Fruit fly (Drosophila melanogaster) whole organism, embryonic: Measurements from ENCODE around the gene ZnT63C.
A peak's percentile ranks its signal among the peaks of the same experiment; 100 is the strongest.

Experiments
- ATbp ChIP-seq: fragments of 200-800 bp; sonication (Bioruptor generic); optimal IDR thresholded peaks from 2 replicates; lab custom pipeline; 2017; ENCODE audit warnings: missing biosample characterization, mild to moderate bottlenecking, missing genetic modification characterization, missing genetic modification reagents
- Atf-2 ChIP-seq: fragments of 200-800 bp; sonication (Bioruptor generic); optimal IDR thresholded peaks from 2 replicates; lab custom pipeline; 2016; ENCODE audit warnings: missing biosample characterization, missing genetic modification characterization
- CG10274 ChIP-seq: fragments of 200-800 bp; sonication (Bioruptor generic); optimal IDR thresholded peaks from 3 replicates; lab custom pipeline; 2017; ENCODE audit warnings: missing biosample characterization, mild to moderate bottlenecking, missing genetic modification characterization
- CG10321 ChIP-seq: fragments of 200-800 bp; sonication (Bioruptor generic); IDR thresholded peaks from 2 replicates; pipeline ENCODE4 v1.3.6; 2022; ENCODE audit warnings: missing biosample characterization, missing genetic modification characterization
- CG10979 ChIP-seq: fragments of 200-800 bp; sonication (Bioruptor generic); optimal IDR thresholded peaks from 2 replicates; lab custom pipeline; 2018; ENCODE audit warnings: missing biosample characterization, mild to moderate bottlenecking, missing genetic modification characterization, moderate library complexity
- CG11695 ChIP-seq: fragments of 200-800 bp; sonication (Bioruptor generic); IDR thresholded peaks from 3 replicates; pipeline ENCODE4 v1.3.6; 2022; ENCODE audit warnings: missing biosample characterization, missing genetic modification characterization
- CG12744 ChIP-seq: fragments of 200-800 bp; sonication (Bioruptor generic); optimal IDR thresholded peaks from 2 replicates; lab custom pipeline; 2016; ENCODE audit warnings: missing biosample characterization, missing genetic modification characterization
- CG14667 ChIP-seq: fragments of 200-800 bp; sonication (Bioruptor generic); IDR thresholded peaks from 2 replicates; pipeline ENCODE4 v1.3.6; 2022; ENCODE audit warnings: missing biosample characterization, missing genetic modification characterization
- CG14710 ChIP-seq: fragments of 200-800 bp; sonication (Bioruptor generic); optimal IDR thresholded peaks from 3 replicates; lab custom pipeline; 2019; ENCODE audit warnings: missing biosample characterization, mild to moderate bottlenecking, missing genetic modification characterization, moderate library complexity
- CG15269 ChIP-seq: fragments of 200-800 bp; sonication (Bioruptor generic); optimal IDR thresholded peaks from 2 replicates; lab custom pipeline; 2018; ENCODE audit warnings: missing biosample characterization, mild to moderate bottlenecking, missing genetic modification characterization, moderate library complexity
- CG2678 ChIP-seq: fragments of 200-800 bp; sonication (Bioruptor generic); optimal IDR thresholded peaks from 3 replicates; lab custom pipeline; 2019; ENCODE audit warnings: missing biosample characterization, mild to moderate bottlenecking, missing genetic modification characterization, moderate library complexity
- CG31388 ChIP-seq: fragments of 200-800 bp; sonication (Bioruptor generic); optimal IDR thresholded peaks from 2 replicates; lab custom pipeline; 2016; ENCODE audit warnings: missing biosample characterization, missing genetic modification characterization
- CG4820 ChIP-seq: fragments of 200-800 bp; sonication (Bioruptor generic); optimal IDR thresholded peaks from 3 replicates; lab custom pipeline; 2016; ENCODE audit warnings: missing biosample characterization, missing genetic modification characterization
- CG6175 ChIP-seq: fragments of 200-800 bp; sonication (Bioruptor generic); IDR thresholded peaks from 3 replicates; pipeline ENCODE4 v1.3.6; 2022; ENCODE audit warnings: missing biosample characterization, missing genetic modification characterization
- CG6813 ChIP-seq: fragments of 200-800 bp; sonication (Bioruptor generic); optimal IDR thresholded peaks from 2 replicates; lab custom pipeline; 2017; ENCODE audit warnings: missing biosample characterization, missing genetic modification characterization, mild to moderate bottlenecking, moderate library complexity, missing genetic modification reagents
- CG7963 ChIP-seq: fragments of 200-800 bp; sonication (Bioruptor generic); IDR thresholded peaks from 3 replicates; pipeline ENCODE4 v1.3.6; 2022; ENCODE audit warnings: missing biosample characterization, missing genetic modification characterization; ENCODE audit not compliant: partially characterized antibody
- CrebB ChIP-seq: fragments of 200-800 bp; sonication (Bioruptor generic); optimal IDR thresholded peaks from 3 replicates; lab custom pipeline; 2018; ENCODE audit warnings: missing biosample characterization, mild to moderate bottlenecking, missing genetic modification characterization
- Deaf1 ChIP-seq: fragments of 200-800 bp; optimal IDR thresholded peaks from 3 replicates; lab custom pipeline; 2019; ENCODE audit warnings: missing biosample characterization, mild to moderate bottlenecking, missing genetic modification characterization, moderate library complexity
- Dek ChIP-seq: fragments of 200-800 bp; sonication (Bioruptor generic); optimal IDR thresholded peaks from 3 replicates; lab custom pipeline; 2019; ENCODE audit warnings: missing biosample characterization, mild to moderate bottlenecking, missing genetic modification characterization, moderate library complexity
- ERR ChIP-seq: fragments of 200-800 bp; sonication (Bioruptor generic); optimal IDR thresholded peaks from 2 replicates; lab custom pipeline; 2016; ENCODE audit warnings: missing biosample characterization, missing genetic modification characterization
- HLHmδ ChIP-seq: fragments of 200-800 bp; sonication (Bioruptor generic); optimal IDR thresholded peaks from 2 replicates; lab custom pipeline; 2018; ENCODE audit warnings: missing biosample characterization, mild to moderate bottlenecking, missing genetic modification characterization, moderate library complexity
- HmgZ ChIP-seq: fragments of 200-800 bp; sonication (Bioruptor generic); optimal IDR thresholded peaks from 2 replicates; lab custom pipeline; 2018; ENCODE audit warnings: missing biosample characterization, mild to moderate bottlenecking, missing genetic modification characterization
- Med ChIP-seq: fragments of 200-800 bp; sonication (Bioruptor generic); peaks from one replicate; lab custom pipeline; 2016; ENCODE audit warnings: missing biosample characterization, missing genetic modification characterization, mild to moderate bottlenecking, inconsistent platforms, moderate library complexity
- Ravus ChIP-seq: fragments of 200-800 bp; sonication (Bioruptor generic); IDR thresholded peaks from 2 replicates; pipeline ENCODE4 v1.3.6; 2022; ENCODE audit warnings: missing biosample characterization, missing genetic modification characterization
- Side ChIP-seq: fragments of 200-800 bp; sonication (Bioruptor generic); optimal IDR thresholded peaks from 2 replicates; lab custom pipeline; 2016; ENCODE audit warnings: missing biosample characterization, missing genetic modification characterization
- Stat92E ChIP-seq, 3 experiments: fragments of >200 bp in 2 of 3; fragments of 200-800 bp in 1 of 3; sonication (Bioruptor generic) in 1 of 3; optimal IDR thresholded peaks; 2 replicates each; lab custom pipeline; 2017 to 2019; ENCODE audit warnings: missing biosample characterization in 3 of 3, missing genetic modification characterization in 3 of 3, mild to moderate bottlenecking in 1 of 3, moderate library complexity in 1 of 3
- TFAM ChIP-seq: fragments of 200-800 bp; sonication (Bioruptor generic); optimal IDR thresholded peaks from 2 replicates; lab custom pipeline; 2017; ENCODE audit warnings: missing biosample characterization, missing genetic modification characterization, inconsistent platforms
- ac ChIP-seq: fragments of 200-800 bp; sonication (Bioruptor generic); optimal IDR thresholded peaks from 3 replicates; lab custom pipeline; 2017; ENCODE audit warnings: missing biosample characterization, mild to moderate bottlenecking, missing genetic modification characterization
- ato ChIP-seq: fragments of 200-800 bp; sonication (Bioruptor generic); IDR thresholded peaks from 2 replicates; pipeline ENCODE4 v1.3.6; 2022; ENCODE audit warnings: missing biosample characterization, missing genetic modification characterization; ENCODE audit not compliant: partially characterized antibody
- br ChIP-seq: fragments of >200 bp; optimal IDR thresholded peaks from 2 replicates; lab custom pipeline; 2017
- corto ChIP-seq: fragments of 200-800 bp; sonication (Bioruptor generic); optimal IDR thresholded peaks from 2 replicates; lab custom pipeline; 2016; ENCODE audit warnings: missing biosample characterization, mild to moderate bottlenecking, missing genetic modification characterization, moderate library complexity
- disco-r ChIP-seq: fragments of 200-800 bp; sonication (Bioruptor generic); optimal IDR thresholded peaks from 2 replicates; lab custom pipeline; 2016; ENCODE audit warnings: missing biosample characterization, missing genetic modification characterization
- eve ChIP-seq, 2 experiments: fragments of >200 bp; optimal IDR thresholded peaks; 2 replicates each; lab custom pipeline; 2017; ENCODE audit warnings: missing biosample characterization in 2 of 2, missing genetic modification characterization in 2 of 2
- gcm ChIP-seq: fragments of 200-800 bp; sonication (Bioruptor generic); optimal IDR thresholded peaks from 2 replicates; lab custom pipeline; 2019; ENCODE audit warnings: missing biosample characterization, mild to moderate bottlenecking, missing genetic modification characterization, moderate library complexity
- grau ChIP-seq: fragments of 200-800 bp; optimal IDR thresholded peaks from 3 replicates; lab custom pipeline; 2019; ENCODE audit warnings: missing biosample characterization, mild to moderate bottlenecking, missing genetic modification characterization, moderate library complexity
- inv ChIP-seq: fragments of 200-800 bp; sonication (Bioruptor generic); IDR thresholded peaks from 2 replicates; pipeline ENCODE4 v1.3.6; 2022; ENCODE audit warnings: missing biosample characterization, missing genetic modification characterization; ENCODE audit not compliant: partially characterized antibody
- jing ChIP-seq: fragments of 200-800 bp; sonication (Bioruptor generic); optimal IDR thresholded peaks from 2 replicates; lab custom pipeline; 2018; ENCODE audit warnings: missing biosample characterization, mild to moderate bottlenecking, missing genetic modification characterization
- lmd ChIP-seq: fragments of 200-800 bp; sonication (Bioruptor generic); IDR thresholded peaks from 2 replicates; pipeline ENCODE4 v1.3.6; 2022; ENCODE audit warnings: missing biosample characterization, missing genetic modification characterization
- nmo ChIP-seq: fragments of 200-800 bp; sonication (Bioruptor generic); optimal IDR thresholded peaks from 2 replicates; lab custom pipeline; 2018; ENCODE audit warnings: missing biosample characterization, mild to moderate bottlenecking, missing genetic modification characterization, moderate library complexity
- onecut ChIP-seq: fragments of 200-800 bp; sonication (Bioruptor generic); IDR thresholded peaks from 2 replicates; pipeline ENCODE4 v1.3.6; 2022; ENCODE audit warnings: missing biosample characterization, missing genetic modification characterization
- otp ChIP-seq: fragments of 200-800 bp; sonication (Bioruptor generic); IDR thresholded peaks from 3 replicates; pipeline ENCODE4, ENCODE4 v1.3.6; 2022; ENCODE audit warnings: missing biosample characterization, missing genetic modification characterization
- peb ChIP-seq: fragments of 200-800 bp; sonication (Bioruptor generic); IDR thresholded peaks from 2 replicates; pipeline ENCODE4 v1.3.6; 2022; ENCODE audit warnings: missing biosample characterization, missing genetic modification characterization
- pfk ChIP-seq: fragments of 200-800 bp; sonication (Bioruptor generic); optimal IDR thresholded peaks from 2 replicates; lab custom pipeline; 2018; ENCODE audit warnings: missing biosample characterization, mild to moderate bottlenecking, missing genetic modification characterization, moderate library complexity
- phol ChIP-seq: fragments of 200-800 bp; sonication (Bioruptor generic); optimal IDR thresholded peaks from 3 replicates; lab custom pipeline; 2018; ENCODE audit warnings: missing biosample characterization, mild to moderate bottlenecking, missing genetic modification characterization, moderate library complexity
- ro ChIP-seq: fragments of 200-800 bp; sonication (Bioruptor generic); IDR thresholded peaks from 2 replicates; pipeline ENCODE4 v1.3.6; 2022; ENCODE audit warnings: missing biosample characterization, missing genetic modification characterization
- shn ChIP-seq: fragments of 200-800 bp; sonication (Bioruptor generic); optimal IDR thresholded peaks from 3 replicates; lab custom pipeline; 2016; ENCODE audit warnings: missing biosample characterization, missing genetic modification characterization
- sr ChIP-seq: fragments of 200-800 bp; sonication (Bioruptor generic); IDR thresholded peaks from 3 replicates; pipeline ENCODE4 v1.3.6; 2022; ENCODE audit warnings: missing biosample characterization, missing genetic modification characterization
- tna ChIP-seq: fragments of 200-800 bp; sonication (Bioruptor generic); IDR thresholded peaks from 2 replicates; pipeline ENCODE4 v1.3.6; 2022; ENCODE audit warnings: missing biosample characterization, missing genetic modification characterization; ENCODE audit not compliant: partially characterized antibody
- usp ChIP-seq: fragments of >200 bp; optimal IDR thresholded peaks from 2 replicates; lab custom pipeline; 2017; ENCODE audit warnings: missing biosample characterization, missing genetic modification characterization
- zen2 ChIP-seq: fragments of 200-800 bp; sonication (Bioruptor generic); IDR thresholded peaks from 3 replicates; pipeline ENCODE4 v1.3.6; 2022; ENCODE audit warnings: missing biosample characterization, missing genetic modification characterization; ENCODE audit not compliant: partially characterized antibody

The ZnT63C gene

DNA sequence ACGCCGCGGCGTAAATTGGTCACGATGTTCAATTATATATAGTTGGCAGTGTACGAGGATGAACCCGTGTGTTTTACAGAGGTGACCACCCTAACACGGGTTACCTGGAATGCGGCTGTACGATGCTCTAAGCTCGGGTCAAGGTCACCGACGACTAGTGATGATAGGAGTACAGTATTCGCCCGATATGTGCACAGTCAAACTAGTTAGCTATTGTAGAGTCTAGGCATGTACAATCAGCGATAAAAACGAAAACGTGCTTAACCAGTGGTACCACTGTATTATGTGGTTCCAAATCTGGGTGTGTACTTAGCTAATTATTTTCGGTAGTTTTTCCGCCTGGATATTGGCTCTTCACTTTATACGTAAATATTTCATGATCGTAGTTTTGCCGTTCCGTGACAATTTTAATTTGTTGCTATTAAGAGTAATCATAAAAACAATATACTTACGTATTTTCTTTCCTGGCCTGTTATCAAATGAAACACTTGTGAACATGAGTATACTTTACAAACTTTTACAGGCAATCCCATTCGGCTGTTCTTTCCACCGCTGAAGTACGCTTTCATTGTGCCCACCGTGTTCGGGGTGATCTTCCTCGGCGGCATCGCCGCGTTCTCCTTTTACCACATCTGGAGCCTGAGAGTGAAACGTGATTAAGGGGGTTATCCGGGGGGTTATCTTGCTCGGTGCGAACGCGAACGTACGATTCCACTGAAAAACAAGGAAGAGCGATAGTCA, 16.7 kb downstream of the ZnT63C start (continued):
- TF ChIP-seq Stat92E (GFP tag; optimal IDR thresholded peaks at IDR 0.05; lab: Kevin White, UChicago) = no peak
- peak; percentile 36 for TF ChIP-seq CG2678 (tag; lab: Kevin White, UChicago)
- TF ChIP-seq CG14667 = no peak
- no peak for TF ChIP-seq CG11695 (GFP tag; lab: Robert Waterston, UW)
- peak; percentile 19; the same call in 1 of the 2 replicates for TF ChIP-seq lmd (GFP tag; lab: Robert Waterston, UW)
- peak; percentile 95 for TF ChIP-seq grau (tag; lab: Kevin White, UChicago)
- TF ChIP-seq Deaf1 = no peak
- peak; percentile 6 for TF ChIP-seq CG10979 (tag; lab: Kevin White, UChicago)
- TF ChIP-seq CG14710 = no peak
- TF ChIP-seq pfk (GFP tag; lab: Kevin White, UChicago) = no peak
- TF ChIP-seq CG15269 = peak; percentile 52
- no peak for TF ChIP-seq ro (GFP tag; lab: Robert Waterston, UW)
- TF ChIP-seq otp (GFP tag; lab: Robert Waterston, UW) = no peak
- TF ChIP-seq CG10274 (GFP tag; lab: Kevin White, UChicago) = no peak
- TF ChIP-seq phol = no peak
- TF ChIP-seq Med (GFP tag; lab: Kevin White, UChicago) = peak; percentile 76
- no peak for TF ChIP-seq HmgZ
- no peak for TF ChIP-seq CG10321 (GFP tag; lab: Robert Waterston, UW)
- no peak for TF ChIP-seq sr (GFP tag; lab: Robert Waterston, UW)
- TF ChIP-seq disco-r (GFP tag; lab: Kevin White, UChicago) = no peak
- no peak for TF ChIP-seq ATbp (GFP tag; lab: Kevin White, UChicago)
- no peak for TF ChIP-seq TFAM (GFP tag; lab: Kevin White, UChicago)
- TF ChIP-seq eve (GFP tag; optimal IDR thresholded peaks at IDR 0.05; lab: Kevin White, UChicago) = no peak
- no peak for TF ChIP-seq inv (GFP tag; lab: Robert Waterston, UW)
- TF ChIP-seq peb = no peak
- TF ChIP-seq tna (GFP tag; lab: Robert Waterston, UW) = no peak
- TF ChIP-seq CG6175 (GFP tag; lab: Robert Waterston, UW) = no peak
- TF ChIP-seq zen2 (GFP tag; lab: Robert Waterston, UW) = no peak
- TF ChIP-seq jing (GFP tag; lab: Kevin White, UChicago) = no peak
- TF ChIP-seq nmo = no peak
- TF ChIP-seq Ravus (GFP tag; lab: Robert Waterston, UW) = no peak
- TF ChIP-seq Atf-2 (GFP tag; lab: Kevin White, UChicago) = no peak
- no peak for TF ChIP-seq ac
- TF ChIP-seq CG7963 (GFP tag; lab: Robert Waterston, UW) = no peak
- peak; percentile 7 for TF ChIP-seq Side (GFP tag; lab: Kevin White, UChicago)
- no peak for TF ChIP-seq shn (GFP tag; lab: Kevin White, UChicago)
- no peak for TF ChIP-seq usp
- no peak for TF ChIP-seq ato (GFP tag; lab: Robert Waterston, UW)
- TF ChIP-seq CG12744 (GFP tag; lab: Kevin White, UChicago) = no peak
- no peak for TF ChIP-seq CG6813
- peak; percentile 15; the same call in 1 of the 2 replicates for TF ChIP-seq onecut (GFP tag; lab: Robert Waterston, UW)
- no peak for TF ChIP-seq Dek (tag; lab: Kevin White, UChicago)
- no peak for TF ChIP-seq HLHmδ (GFP tag; lab: Kevin White, UChicago)
- TF ChIP-seq CG4820 (GFP tag; lab: Kevin White, UChicago) = peak; percentile 2
- TF ChIP-seq ERR = peak; percentile 57
- no peak for TF ChIP-seq br (lab: Kevin White, UChicago)
- no peak for TF ChIP-seq CrebB (tag; lab: Kevin White, UChicago)
- TF ChIP-seq corto (GFP tag; lab: Kevin White, UChicago) = no peak
- TF ChIP-seq CG31388 (GFP tag; lab: Kevin White, UChicago) = no peak
- TF ChIP-seq gcm (GFP tag; lab: Kevin White, UChicago) = no peak
